Worm (Caenorhabditis elegans): ENCODE data around the gene F39F10.3.
A peak's percentile ranks its signal among the peaks of the same experiment; 100 is the strongest.

F39F10.3 gene

DNA sequence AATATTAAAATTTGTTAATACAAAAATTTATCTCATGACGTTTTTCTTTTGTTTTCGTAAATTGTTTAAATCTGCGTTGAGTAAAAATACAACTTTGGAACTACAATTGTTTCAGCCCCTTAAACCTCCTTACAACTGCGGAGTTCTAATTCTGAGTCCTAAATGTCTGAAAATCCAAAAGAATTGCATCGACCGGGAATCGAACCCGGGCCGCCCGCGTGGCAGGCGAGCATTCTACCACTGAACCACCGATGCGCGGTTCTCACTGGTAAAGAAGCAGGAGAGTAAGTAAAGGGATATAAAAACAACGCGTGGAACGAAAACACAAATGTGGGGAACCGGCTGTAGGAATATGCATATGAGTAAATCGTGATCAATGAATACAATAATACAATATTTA lies 36.3 kb downstream of the F39F10.3 start (continued):
- TF ChIP-seq dpl-1 (GFP tag; optimal IDR thresholded peaks at IDR 0.05) (no peak), F52B5.7 (tag; optimal IDR thresholded peaks at IDR 0.05) (peak; percentile 57), hsf-1 (GFP tag; IDR thresholded peaks at IDR 0.05) (peak; percentile 46), Y53G8AR.9 (GFP tag; conservative IDR thresholded peaks at IDR 0.05) (no peak), him-1 (tag; optimal IDR thresholded peaks at IDR 0.05) (peak; percentile 77), K11D2.4 (GFP tag; IDR thresholded peaks at IDR 0.05) (no peak), nfyb-1 (GFP tag; IDR thresholded peaks at IDR 0.05) (no peak), let-607 (tag; optimal IDR thresholded peaks at IDR 0.05) (peak; percentile 15 to 49), snpc-1.1 (tag; optimal IDR thresholded peaks at IDR 0.05; ENCODE audit: insufficient read depth) (peak; percentile 8), rcor-1 (GFP tag; IDR thresholded peaks at IDR 0.05) (0 out of 2 replicates have a peak, but pooled peaks have one; percentile 48), ztf-25 (GFP tag; IDR thresholded peaks at IDR 0.05) (peak; percentile 85), lin-26 (GFP tag; IDR thresholded peaks at IDR 0.05) (peak; percentile 87), sdz-38 (tag; optimal IDR thresholded peaks at IDR 0.05) (peak; percentile 56), madf-3 (GFP tag; IDR thresholded peaks at IDR 0.05) (peak; percentile 74), nhr-80 (tag; optimal IDR thresholded peaks at IDR 0.05) (peak; percentile 9), unc-130 (GFP tag; optimal IDR thresholded peaks at IDR 0.05) (peak; percentile 6), madf-8 (GFP tag; conservative IDR thresholded peaks at IDR 0.05) (no peak), lir-1 (GFP tag; conservative IDR thresholded peaks at IDR 0.05) (0 out of 2 replicates have a peak, but pooled peaks have one; percentile 28), zfh-2 (GFP tag; conservative IDR thresholded peaks at IDR 0.05) (no peak), ceh-40 (GFP tag; IDR thresholded peaks at IDR 0.05) (no peak), Y56A3A.18 (GFP tag; IDR thresholded peaks at IDR 0.05) (peak; percentile 67; the same call in 1 of the 2 replicates), hlh-26 (GFP tag; conservative IDR thresholded peaks at IDR 0.05) (no peak), ztf-18 (tag; optimal IDR thresholded peaks at IDR 0.05) (no peak), ztf-26 (tag; optimal IDR thresholded peaks at IDR 0.05) (no peak), pha-4 (tag; optimal IDR thresholded peaks at IDR 0.05) (no peak), F49E8.2 (tag; optimal IDR thresholded peaks at IDR 0.05; ENCODE audit: insufficient read depth) (no peak), aptf-2 (GFP tag; conservative IDR thresholded peaks at IDR 0.05) (no peak), F33H1.4 (GFP tag; IDR thresholded peaks at IDR 0.05) (no peak), snpc-3.4 (tag; optimal IDR thresholded peaks at IDR 0.05) (peak; percentile 37), ama-1 (optimal IDR thresholded peaks at IDR 0.05) (no peak), ama-1 (GFP tag; optimal IDR thresholded peaks at IDR 0.05) (no peak), lsl-1 (GFP tag; optimal IDR thresholded peaks at IDR 0.05) (no peak), ccch-3 (GFP tag; optimal IDR thresholded peaks at IDR 0.05) (no peak), unc-62 (GFP tag; optimal IDR thresholded peaks at IDR 0.05) (no peak), bed-1 (GFP tag; IDR thresholded peaks at IDR 0.05) (no peak), C06A6.2 (GFP tag; conservative IDR thresholded peaks at IDR 0.05) (no peak), die-1 (tag; optimal IDR thresholded peaks at IDR 0.05) (peak; percentile 79), snpc-1.3 (tag; optimal IDR thresholded peaks at IDR 0.05; ENCODE audit: insufficient read depth) (peak; percentile 50), B0035.1 (tag; optimal IDR thresholded peaks at IDR 0.05) (no peak), B0336.3 (GFP tag; IDR thresholded peaks at IDR 0.05) (no peak), mes-4 (tag; optimal IDR thresholded peaks at IDR 0.05) (peak; percentile 32), attf-3 (GFP tag; conservative IDR thresholded peaks at IDR 0.05) (no peak), madf-10 (tag; optimal IDR thresholded peaks at IDR 0.05) (no peak), hrde-1 (tag; optimal IDR thresholded peaks at IDR 0.05; ENCODE audit: borderline replicate concordance) (no peak), tbp1 (GFP tag; optimal IDR thresholded peaks at IDR 0.05) (peak; percentile 92), chd-7 (tag; optimal IDR thresholded peaks at IDR 0.05) (peak; percentile 5), mxl-1 (tag; optimal IDR thresholded peaks at IDR 0.05) (peak; percentile 28), hmg-1.2 (GFP tag; IDR thresholded peaks at IDR 0.05) (peak; percentile 73), ceh-27 (GFP tag; optimal IDR thresholded peaks at IDR 0.05) (peak; percentile 45)

All from whole organism, young adult.